Fruit fly (Drosophila melanogaster): ENCODE data around the gene CG6707.

DNA sequence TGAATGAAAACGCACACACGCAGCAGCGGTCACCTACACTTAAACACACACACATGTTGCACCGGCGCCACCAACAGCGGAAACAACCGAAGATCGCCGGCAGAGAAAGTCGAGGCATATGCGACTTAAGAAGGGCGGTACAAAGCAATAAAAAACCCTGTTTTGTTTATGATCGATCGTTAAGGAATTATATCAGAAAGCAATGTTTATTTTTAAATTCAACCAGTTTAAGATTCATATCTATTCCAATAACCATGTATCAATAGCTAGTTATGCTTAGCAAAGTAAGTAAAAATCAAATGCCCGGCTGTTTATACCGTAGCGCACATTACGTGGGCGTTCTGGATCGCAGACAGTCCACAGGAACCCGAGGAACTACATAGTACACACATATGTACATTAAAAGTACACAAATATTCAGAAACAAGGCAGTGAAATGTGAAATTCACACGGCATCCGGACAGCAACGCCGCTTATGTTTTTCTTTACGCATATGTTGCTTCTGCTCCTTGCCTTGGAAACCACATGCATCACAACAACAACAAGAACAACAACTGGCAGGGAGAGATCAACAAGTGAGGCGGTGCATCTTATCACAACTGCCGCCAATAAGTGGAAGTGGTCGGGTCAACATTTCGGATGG lies 42.5 kb downstream of the CG6707 start:
- TF ChIP-seq Blimp-1 (GFP tag; optimal IDR thresholded peaks at IDR 0.05) (peak; percentile 98), achi (GFP tag; optimal IDR thresholded peaks at IDR 0.05) (peak; percentile 92), CG32006 (GFP tag; optimal IDR thresholded peaks at IDR 0.05) (peak; percentile 96), Gug (GFP tag; IDR thresholded peaks at IDR 0.05) (peak; percentile 96)
